Fruit fly (Drosophila melanogaster) whole organism, prepupa: ENCODE measurements around the gene Pat1.

Source experiments
- Blimp-1 ChIP-seq: fragments of 200-800 bp; sonication (Bioruptor generic); optimal IDR thresholded peaks from 3 replicates; lab custom pipeline; 2017; ENCODE audit warnings: missing biosample characterization, missing genetic modification characterization, mild to moderate bottlenecking, moderate library complexity, missing genetic modification reagents
- CG10631 ChIP-seq: fragments of 200-800 bp; sonication (Bioruptor generic); optimal IDR thresholded peaks from 2 replicates; lab custom pipeline; 2016; ENCODE audit warnings: missing biosample characterization, missing genetic modification characterization
- CG4318 ChIP-seq: fragments of 200-800 bp; sonication (Bioruptor generic); optimal IDR thresholded peaks from 3 replicates; lab custom pipeline; 2017; ENCODE audit warnings: missing biosample characterization, mild to moderate bottlenecking, missing genetic modification characterization
- CG6276 ChIP-seq: fragments of 200-800 bp; sonication (Bioruptor generic); optimal IDR thresholded peaks from 2 replicates; lab custom pipeline; 2017; ENCODE audit warnings: missing biosample characterization, mild to moderate bottlenecking, missing genetic modification characterization
- CG8119 ChIP-seq: fragments of 200-800 bp; sonication (Bioruptor generic); IDR thresholded peaks from 3 replicates; pipeline ENCODE4 v1.3.6; 2022; ENCODE audit warnings: missing biosample characterization, missing genetic modification characterization
- CG9139 ChIP-seq: fragments of 200-800 bp; sonication (Bioruptor generic); optimal IDR thresholded peaks from 3 replicates; lab custom pipeline; 2017; ENCODE audit warnings: missing biosample characterization, mild to moderate bottlenecking, missing genetic modification characterization
- Met ChIP-seq: fragments of 200-800 bp; sonication (Bioruptor generic); optimal IDR thresholded peaks from 3 replicates; lab custom pipeline; 2016; ENCODE audit warnings: missing biosample characterization, missing genetic modification characterization
- acj6 ChIP-seq: fragments of 200-800 bp; sonication (Bioruptor generic); optimal IDR thresholded peaks from 3 replicates; lab custom pipeline; 2016; ENCODE audit warnings: missing biosample characterization, missing genetic modification characterization
- pdm3 ChIP-seq: fragments of 200-800 bp; sonication (Bioruptor generic); optimal IDR thresholded peaks from 3 replicates; lab custom pipeline; 2016; ENCODE audit warnings: missing biosample characterization, missing genetic modification characterization

The Pat1 gene

DNA sequence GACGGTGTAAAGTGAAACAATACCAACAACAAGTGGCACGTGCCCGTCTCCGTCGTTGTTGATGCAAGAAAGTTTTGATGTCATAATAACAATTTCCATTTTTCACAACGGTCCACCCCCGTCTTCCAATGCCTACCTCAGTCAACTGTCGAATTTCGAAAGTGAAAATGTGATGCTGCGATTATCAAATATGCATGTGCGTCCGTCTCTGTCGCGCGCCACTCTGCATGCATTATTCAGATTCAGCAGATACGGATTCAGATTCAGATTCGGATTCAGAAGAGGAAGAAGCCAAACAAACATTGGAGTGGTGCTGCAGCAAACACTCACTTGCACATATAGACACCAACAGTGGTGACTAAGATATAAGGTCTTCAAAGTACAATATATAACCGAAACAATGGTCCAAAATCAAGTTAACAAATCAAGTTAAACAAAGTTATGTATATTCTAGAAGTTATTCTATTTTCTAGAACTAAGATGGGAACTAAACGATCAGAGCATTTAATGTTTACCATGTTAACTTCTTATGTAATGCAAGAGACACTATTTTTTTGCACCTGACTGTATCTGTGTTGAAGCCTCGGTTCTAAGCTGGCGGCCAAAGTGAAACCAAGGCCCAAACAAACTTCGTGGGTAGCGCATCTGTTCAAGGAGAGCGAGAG is 52.1 kb downstream of the Pat1 start (continued):
- TF ChIP-seq CG6276 (peak; percentile 34), pdm3 (GFP tag; lab: Kevin White, UChicago) (peak; percentile 60), CG10631 (peak; percentile 61), acj6 (GFP tag; lab: Kevin White, UChicago) (peak; percentile 31), CG9139 (no peak), Met (GFP tag; lab: Kevin White, UChicago) (peak; percentile 61), CG4318 (no peak), Blimp-1 (peak; percentile 11), CG8119 (GFP tag; lab: Robert Waterston, UW) (peak; percentile 77)
